Worm (Caenorhabditis elegans) whole organism, L4 larva: ENCODE data around the gene B0507.4.

Source experiments
- aly-2 ChIP-seq: sonication (generic microtip); optimal IDR thresholded peaks from 2 replicates; lab custom pipeline; 2018; ENCODE audit warnings: missing biosample characterization, missing genetic modification characterization
- ceh-82 ChIP-seq: sonication (generic microtip); optimal IDR thresholded peaks from 2 replicates; lab custom pipeline; 2017; ENCODE audit warnings: missing biosample characterization, missing genetic modification characterization
- lsy-2 ChIP-seq, 2 experiments: fragments of 150-350 bp in 1 of 2; sonication (generic microtip) in 1 of 2; optimal IDR thresholded peaks; 2 replicates each; lab custom pipeline; 2014 to 2017; ENCODE audit warnings: missing biosample characterization in 2 of 2, missing genetic modification characterization in 2 of 2
- mdl-1 ChIP-seq, 2 experiments: fragments of 150-350 bp in 1 of 2; sonication (generic microtip) in 1 of 2; optimal IDR thresholded peaks; 2 replicates each; lab custom pipeline; 2014 to 2017; ENCODE audit warnings: missing biosample characterization in 2 of 2, missing genetic modification characterization in 2 of 2
- mxl-3 ChIP-seq: fragments of 200-800 bp; sonication (Bioruptor generic); optimal IDR thresholded peaks from 2 replicates; lab custom pipeline; 2018; ENCODE audit warnings: mild to moderate bottlenecking, missing genetic modification characterization, missing compliant biosample characterization
- php-3 ChIP-seq: fragments of 200-800 bp; sonication (Bioruptor generic); IDR thresholded peaks from 2 replicates; pipeline ENCODE4 v1.3.6; 2022; ENCODE audit warnings: missing genetic modification reagents, missing genetic modification characterization, missing compliant biosample characterization
- tra-1 ChIP-seq: fragments of 200-800 bp; sonication (Bioruptor generic); IDR thresholded peaks from 2 replicates; pipeline ENCODE4 v1.3.6; 2022; ENCODE audit warnings: missing genetic modification reagents, missing genetic modification characterization, missing compliant biosample characterization
- zag-1 ChIP-seq: fragments of 150-350 bp; optimal IDR thresholded peaks from 2 replicates; lab custom pipeline; 2014; ENCODE audit warnings: missing biosample characterization, missing genetic modification characterization

DNA sequence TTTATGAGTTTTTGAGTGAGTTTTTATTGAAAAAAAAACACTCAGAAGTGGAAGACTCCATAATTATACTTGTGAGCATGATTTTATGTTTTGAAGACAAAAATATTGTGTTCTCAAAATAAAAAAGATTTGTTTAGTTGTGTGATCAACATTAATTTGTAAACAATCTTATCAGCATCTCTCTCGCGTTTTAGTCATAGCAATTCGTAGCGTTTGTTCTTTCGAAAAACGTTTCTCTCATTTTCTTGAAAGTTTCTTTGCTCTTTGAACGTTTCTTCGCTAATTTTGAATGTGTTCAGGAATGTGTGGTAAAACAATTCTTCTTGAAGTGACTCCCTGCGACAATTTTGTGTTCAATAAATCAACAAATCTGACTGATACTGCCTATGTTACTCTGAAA is 15.6 kb upstream of the B0507.4 start, which contains the start of gene ZC196.2:
- TF ChIP-seq lsy-2 (tag; optimal IDR thresholded peaks at IDR 0.05; lab: Kevin White, UChicago) (no peak), php-3 (GFP tag; lab: Robert Waterston, UW) (no peak), aly-2 (tag; lab: Kevin White, UChicago) (no peak), tra-1 (GFP tag; lab: Robert Waterston, UW) (no peak), ceh-82 (tag; lab: Kevin White, UChicago) (no peak), mdl-1 (tag; optimal IDR thresholded peaks at IDR 0.05; lab: Kevin White, UChicago) (no peak), mxl-3 (GFP tag; lab: Kevin White, UChicago) (no peak), zag-1 (no peak)
